Fruit fly (Drosophila melanogaster) whole organism, adult: ENCODE data around the gene AsnS.

Source experiments
- CG11617 ChIP-seq: fragments of 200-800 bp; sonication (Bioruptor generic); optimal IDR thresholded peaks from 2 replicates; lab custom pipeline; 2017; ENCODE audit warnings: mild to moderate bottlenecking, missing biosample characterization, missing genetic modification reagents, missing genetic modification characterization
- CG12768 ChIP-seq: fragments of 200-800 bp; sonication (Bioruptor generic); optimal IDR thresholded peaks from 2 replicates; lab custom pipeline; 2017; ENCODE audit warnings: missing biosample characterization, missing genetic modification characterization, mild to moderate bottlenecking, moderate library complexity, missing genetic modification reagents
- CG33017 ChIP-seq: fragments of 200-800 bp; sonication (Bioruptor generic); optimal IDR thresholded peaks from 2 replicates; lab custom pipeline; 2018; ENCODE audit warnings: missing biosample characterization, mild to moderate bottlenecking, missing genetic modification characterization, moderate library complexity
- CG5204 ChIP-seq: fragments of 200-800 bp; sonication (Bioruptor generic); optimal IDR thresholded peaks from 2 replicates; lab custom pipeline; 2016; ENCODE audit warnings: missing biosample characterization, missing genetic modification characterization

- TF ChIP-seq CG5204 (GFP tag; lab: Kevin White, UChicago) (no peak), CG33017 (no peak), CG11617 (no peak), CG12768 (GFP tag; lab: Kevin White, UChicago) (no peak)
These were observed 50.4 kb downstream of the AsnS start for dm6 chr3L:21223268-21223667.
